Fruit fly (Drosophila melanogaster) whole organism, wandering third instar larva: ENCODE results near the gene Sry-beta.

Source experiments
- Dif ChIP-seq: fragments of 200-275, 200-300 bp; sonication (Bioruptor generic); optimal IDR thresholded peaks from 2 replicates; lab custom pipeline; 2018; ENCODE audit warnings: missing biosample characterization, missing genetic modification characterization; ENCODE audit not compliant: partially characterized antibody
- Hr78 ChIP-seq: fragments of >200 bp; optimal IDR thresholded peaks from 2 replicates; lab custom pipeline; 2017; ENCODE audit warnings: missing biosample characterization, missing genetic modification characterization
- OdsH ChIP-seq: fragments of 200-800 bp; sonication (Bioruptor generic); optimal IDR thresholded peaks from 2 replicates; lab custom pipeline; 2016; ENCODE audit warnings: missing biosample characterization, mild to moderate bottlenecking, missing genetic modification characterization
- Sp1 ChIP-seq: fragments of 200-800 bp; sonication (Bioruptor generic); optimal IDR thresholded peaks from 3 replicates; lab custom pipeline; 2019; ENCODE audit warnings: missing biosample characterization, mild to moderate bottlenecking, missing genetic modification characterization, moderate library complexity
- br ChIP-seq: fragments of 200-800 bp; sonication (Bioruptor generic); optimal IDR thresholded peaks from 2 replicates; lab custom pipeline; 2016; ENCODE audit warnings: missing biosample characterization, missing genetic modification characterization
- dl ChIP-seq, 2 experiments: fragments of 175-275, 200-275 bp in 1 of 2; fragments of 200-275 bp in 1 of 2; sonication (Bioruptor generic); optimal IDR thresholded peaks; lab custom pipeline; 2018; ENCODE audit warnings: mild to moderate bottlenecking in 2 of 2, missing biosample characterization in 2 of 2, missing genetic modification characterization in 2 of 2, moderate library complexity in 2 of 2; ENCODE audit not compliant: partially characterized antibody in 2 of 2, insufficient read depth in 1 of 2
- dmrt93B ChIP-seq: fragments of 200-800 bp; sonication (Bioruptor generic); optimal IDR thresholded peaks from 2 replicates; lab custom pipeline; 2018; ENCODE audit warnings: missing biosample characterization, mild to moderate bottlenecking, missing genetic modification characterization
- foxo ChIP-seq, 2 experiments: fragments of 200-800 bp; sonication (Bioruptor generic); optimal IDR thresholded peaks; 2 replicates in 1 of 2; 3 replicates in 1 of 2; lab custom pipeline; 2016 to 2017; ENCODE audit warnings: missing biosample characterization in 2 of 2, missing genetic modification characterization in 2 of 2
- fru ChIP-seq: fragments of 200-800 bp; sonication (Bioruptor generic); optimal IDR thresholded peaks from 3 replicates; lab custom pipeline; 2016; ENCODE audit warnings: missing biosample characterization, mild to moderate bottlenecking, missing genetic modification characterization
- pan ChIP-seq: fragments of >200 bp; optimal IDR thresholded peaks from 2 replicates; lab custom pipeline; 2017
- psq ChIP-seq: fragments of 200-800 bp; sonication (Bioruptor generic); optimal IDR thresholded peaks from 3 replicates; lab custom pipeline; 2017; ENCODE audit warnings: missing biosample characterization, mild to moderate bottlenecking, missing genetic modification characterization, moderate library complexity
- rgr ChIP-seq: fragments of 200-800 bp; sonication (Bioruptor generic); optimal IDR thresholded peaks from 3 replicates; lab custom pipeline; 2016; ENCODE audit warnings: missing biosample characterization, mild to moderate bottlenecking, missing genetic modification characterization
- sv ChIP-seq: fragments of 200-800 bp; sonication (Bioruptor generic); optimal IDR thresholded peaks from 3 replicates; lab custom pipeline; 2016; ENCODE audit warnings: missing biosample characterization, missing genetic modification characterization
- usp ChIP-seq: fragments of >200 bp; optimal IDR thresholded peaks from 2 replicates; lab custom pipeline; 2017; ENCODE audit warnings: missing biosample characterization, missing genetic modification characterization

dm6 chr3R:30050448-30050847, 10.9 kb downstream of the Sry-beta start:
- TF ChIP-seq dmrt93B (GFP tag; lab: Kevin White, UChicago) (no peak), br (GFP tag; lab: Kevin White, UChicago) (no peak), usp (GFP tag; lab: Kevin White, UChicago) (no peak), sv (GFP tag; lab: Kevin White, UChicago) (no peak), OdsH (GFP tag; lab: Kevin White, UChicago) (no peak), psq (GFP tag; lab: Kevin White, UChicago) (no peak), Sp1 (GFP tag; lab: Kevin White, UChicago) (no peak), Hr78 (GFP tag; lab: Kevin White, UChicago) (no peak), foxo (GFP tag; optimal IDR thresholded peaks at IDR 0.05; lab: Kevin White, UChicago) (no peak), pan (lab: Kevin White, UChicago) (no peak), Dif (GFP tag; lab: Kevin White, UChicago) (no peak), rgr (no peak), fru (GFP tag; lab: Kevin White, UChicago) (no peak), dl (GFP tag; optimal IDR thresholded peaks at IDR 0.05; lab: Kevin White, UChicago; ENCODE audit: insufficient read depth in 1 of 2, partially characterized antibody in 2 of 2) (no peak)
